Worm (Caenorhabditis elegans): ENCODE data around the gene pus-1.

The pus-1 gene

DNA sequence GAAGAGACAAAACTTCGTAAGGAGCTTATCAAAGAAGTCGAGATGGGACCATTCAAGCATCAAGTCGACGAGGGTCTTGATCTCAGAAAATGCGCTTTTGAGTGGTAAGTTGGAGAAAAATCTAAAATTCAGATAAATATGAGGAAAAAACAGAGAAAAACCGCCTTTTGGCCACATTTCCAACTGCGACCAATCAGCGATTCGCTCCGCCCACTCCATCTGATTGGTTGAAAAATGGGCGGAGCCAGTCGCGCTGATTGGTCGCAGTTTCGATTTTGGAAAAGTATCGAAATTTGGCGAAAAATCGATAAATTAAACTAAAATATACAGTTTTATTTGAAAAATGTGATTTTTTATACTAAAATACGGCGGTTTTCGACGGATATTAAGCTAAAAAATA lies 17.1 kb upstream of the pus-1 start:
- TF ChIP-seq F13H6.1 (tag; optimal IDR thresholded peaks at IDR 0.05): no peak
- no peak for TF ChIP-seq sem-4 (tag; optimal IDR thresholded peaks at IDR 0.05)
- TF ChIP-seq ceh-16 (tag; optimal IDR thresholded peaks at IDR 0.05): no peak
- TF ChIP-seq sma-3 (GFP tag; optimal IDR thresholded peaks at IDR 0.05): no peak
- TF ChIP-seq ceh-82 (tag; optimal IDR thresholded peaks at IDR 0.05): no peak
- TF ChIP-seq mbf-1 (tag; optimal IDR thresholded peaks at IDR 0.05): no peak
- no peak for TF ChIP-seq nhr-23 (tag; optimal IDR thresholded peaks at IDR 0.05)
- no peak for TF ChIP-seq nhr-129 (tag; optimal IDR thresholded peaks at IDR 0.05)
- no peak for TF ChIP-seq aly-2 (tag; optimal IDR thresholded peaks at IDR 0.05)
- TF ChIP-seq ama-1 (optimal IDR thresholded peaks at IDR 0.05): no peak
- no peak for TF ChIP-seq lsy-2 (tag; optimal IDR thresholded peaks at IDR 0.05)
- TF ChIP-seq ztf-11 (tag; optimal IDR thresholded peaks at IDR 0.05): no peak
- TF ChIP-seq alr-1 (tag; optimal IDR thresholded peaks at IDR 0.05): no peak
- TF ChIP-seq zag-1 (tag; optimal IDR thresholded peaks at IDR 0.05): no peak
- TF ChIP-seq fos-1 (tag; optimal IDR thresholded peaks at IDR 0.05): no peak
- TF ChIP-seq unc-62 (GFP tag; optimal IDR thresholded peaks at IDR 0.05): no peak
- TF ChIP-seq C34F6.9 (tag; optimal IDR thresholded peaks at IDR 0.05): no peak
- TF ChIP-seq gmeb-1 (tag; optimal IDR thresholded peaks at IDR 0.05): no peak
- TF ChIP-seq unc-55 (GFP tag; optimal IDR thresholded peaks at IDR 0.05): no peak

DNA sequence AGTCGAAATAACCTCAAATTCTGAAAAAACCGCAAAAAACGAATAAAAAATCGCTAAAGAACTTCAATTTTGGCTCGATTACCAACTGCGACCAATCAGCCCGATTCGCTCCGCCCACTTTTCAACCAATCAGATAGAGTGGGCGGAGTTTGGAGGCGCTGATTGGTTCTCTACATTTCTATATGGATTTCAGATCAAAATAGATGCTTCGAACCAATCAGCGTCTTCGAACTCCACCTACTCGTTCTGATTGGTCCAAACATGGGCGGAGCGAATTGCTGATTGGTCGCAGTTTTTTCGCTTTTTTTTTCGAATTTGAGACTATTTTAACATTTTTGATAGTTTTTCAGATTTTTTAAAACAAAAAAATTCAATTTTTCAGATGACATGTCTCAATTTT lies 13.4 kb upstream of the pus-1 start:
- no peak for TF ChIP-seq elt-1 (tag; optimal IDR thresholded peaks at IDR 0.05)
- TF ChIP-seq lin-39 (tag; optimal IDR thresholded peaks at IDR 0.05): no peak

DNA sequence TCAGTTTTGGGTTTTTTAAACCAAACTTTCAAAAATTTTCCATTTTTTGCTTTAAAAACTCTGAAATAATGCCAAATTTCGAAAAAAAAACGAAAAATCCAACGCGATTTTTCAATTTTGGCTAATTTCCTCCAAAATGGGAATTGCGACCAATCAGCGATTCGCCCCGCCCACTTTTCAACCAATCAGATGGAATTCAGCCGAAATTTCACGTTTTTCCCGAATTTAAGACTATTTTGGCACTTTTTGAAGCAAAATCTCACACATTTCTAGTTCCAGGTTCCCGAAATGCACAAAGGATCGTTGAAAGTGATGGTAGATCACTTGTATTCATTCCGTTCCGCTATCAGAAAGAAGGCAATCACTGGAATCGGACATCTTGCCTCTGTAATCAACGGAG lies 10.0 kb upstream of the pus-1 start:
- TF ChIP-seq mbf-1 (tag; optimal IDR thresholded peaks at IDR 0.05) (no peak), ztf-4 (tag; optimal IDR thresholded peaks at IDR 0.05) (no peak), nhr-21 (tag; optimal IDR thresholded peaks at IDR 0.05) (no peak), nhr-6 (tag; optimal IDR thresholded peaks at IDR 0.05) (no peak), sma-3 (GFP tag; optimal IDR thresholded peaks at IDR 0.05) (no peak), F13H6.1 (tag; optimal IDR thresholded peaks at IDR 0.05) (no peak), snpc-4 (tag; optimal IDR thresholded peaks at IDR 0.05) (no peak), mab-5 (tag; optimal IDR thresholded peaks at IDR 0.05) (no peak), crh-2 (tag; optimal IDR thresholded peaks at IDR 0.05) (no peak), zag-1 (tag; optimal IDR thresholded peaks at IDR 0.05) (no peak), elt-3 (tag; optimal IDR thresholded peaks at IDR 0.05) (no peak), ztf-11 (tag; optimal IDR thresholded peaks at IDR 0.05) (no peak), egl-27 (tag; optimal IDR thresholded peaks at IDR 0.05) (no peak), ZK546.5 (tag; optimal IDR thresholded peaks at IDR 0.05) (no peak), lin-39 (tag; optimal IDR thresholded peaks at IDR 0.05) (no peak), Y55F3AM.14 (GFP tag; optimal IDR thresholded peaks at IDR 0.05) (no peak)

DNA sequence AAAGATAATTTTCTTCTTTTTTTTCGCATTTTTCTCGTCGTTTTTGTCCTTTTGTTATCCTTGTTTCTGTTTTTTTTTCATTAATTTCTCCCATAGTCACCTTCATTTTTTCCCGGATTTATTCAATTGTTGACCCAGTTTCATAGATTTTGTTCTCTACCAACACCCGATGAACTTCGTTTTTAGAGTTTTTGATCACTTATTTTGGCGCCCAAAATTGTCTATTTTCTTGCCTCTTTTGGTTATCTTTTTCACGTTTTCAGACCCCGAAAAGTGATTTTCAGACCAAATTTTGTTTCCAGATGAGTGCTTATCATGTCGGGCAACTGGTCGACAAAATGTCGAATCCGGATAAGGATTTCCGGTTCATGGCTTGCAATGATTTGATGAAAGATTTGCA lies 7.8 kb upstream of the pus-1 start, which contains the start of gene cand-1:
cand-1 (plus strand) TSS at position 301 of the 400 bp plus-strand sequence.
- TF ChIP-seq skn-1 (tag; optimal IDR thresholded peaks at IDR 0.05) (no peak), snpc-4 (tag; optimal IDR thresholded peaks at IDR 0.05) (no peak), ztf-11 (tag; optimal IDR thresholded peaks at IDR 0.05) (no peak), dmd-4 (tag; optimal IDR thresholded peaks at IDR 0.05) (no peak), nhr-25 (tag; optimal IDR thresholded peaks at IDR 0.05) (no peak), F13H6.1 (tag; optimal IDR thresholded peaks at IDR 0.05) (no peak), nhr-77 (tag; optimal IDR thresholded peaks at IDR 0.05) (no peak), R02D3.7 (tag; optimal IDR thresholded peaks at IDR 0.05) (no peak), nhr-10 (tag; optimal IDR thresholded peaks at IDR 0.05) (no peak), unc-39 (tag; optimal IDR thresholded peaks at IDR 0.05) (no peak), fos-1 (tag; optimal IDR thresholded peaks at IDR 0.05) (no peak), ceh-16 (tag; optimal IDR thresholded peaks at IDR 0.05) (no peak), crh-2 (tag; optimal IDR thresholded peaks at IDR 0.05) (no peak), mab-5 (tag; optimal IDR thresholded peaks at IDR 0.05) (no peak), ztf-4 (tag; optimal IDR thresholded peaks at IDR 0.05) (no peak), nhr-11 (tag; optimal IDR thresholded peaks at IDR 0.05) (no peak), sma-9 (GFP tag; optimal IDR thresholded peaks at IDR 0.05) (no peak), sma-9 (tag; optimal IDR thresholded peaks at IDR 0.05) (no peak), lin-13 (GFP tag; optimal IDR thresholded peaks at IDR 0.05) (no peak), elt-1 (tag; optimal IDR thresholded peaks at IDR 0.05) (no peak), peb-1 (tag; optimal IDR thresholded peaks at IDR 0.05) (no peak)

Measured in whole organism, L2 larva.